Worm (Caenorhabditis elegans) whole organism, late embryonic: ENCODE results near the gene npp-10.

Experiments
- K09A11.1 ChIP-seq: sonication (generic microtip); optimal IDR thresholded peaks from 2 replicates; lab custom pipeline; 2017; ENCODE audit warnings: antibody characterized with exemption, mild to moderate bottlenecking, missing genetic modification characterization, missing compliant biosample characterization; ENCODE audit not compliant: insufficient read depth
- T23F11.4 ChIP-seq: fragments of 200-800 bp; sonication (Bioruptor generic); optimal IDR thresholded peaks from 2 replicates; lab custom pipeline; 2018; ENCODE audit warnings: mild to moderate bottlenecking, missing genetic modification characterization, missing compliant biosample characterization
- Y22D7AL.16 ChIP-seq: sonication (generic microtip); optimal IDR thresholded peaks from 2 replicates; lab custom pipeline; 2016; ENCODE audit warnings: missing genetic modification characterization, missing compliant biosample characterization
- ama-1 ChIP-seq: fragments of 150-350 bp; optimal IDR thresholded peaks from 2 replicates; lab custom pipeline; 2014
- ceh-14 ChIP-seq: sonication (generic microtip); optimal IDR thresholded peaks from 2 replicates; lab custom pipeline; 2016; ENCODE audit warnings: missing genotype, missing genetic modification characterization, missing compliant biosample characterization
- ceh-18 ChIP-seq: sonication (generic microtip); optimal IDR thresholded peaks from 2 replicates; lab custom pipeline; 2016; ENCODE audit warnings: missing genetic modification characterization, missing compliant biosample characterization
- ceh-19 ChIP-seq: fragments of 200-800 bp; sonication (Bioruptor generic); optimal IDR thresholded peaks from 2 replicates; lab custom pipeline; 2018; ENCODE audit warnings: mild to moderate bottlenecking, missing genetic modification characterization, missing compliant biosample characterization
- ceh-2 ChIP-seq: sonication (generic microtip); optimal IDR thresholded peaks from 2 replicates; lab custom pipeline; 2016; ENCODE audit warnings: missing genotype, missing genetic modification characterization, missing compliant biosample characterization
- ceh-22 ChIP-seq: sonication (generic microtip); optimal IDR thresholded peaks from 2 replicates; lab custom pipeline; 2017; ENCODE audit warnings: missing biosample characterization, missing genetic modification characterization
- ceh-31 ChIP-seq: sonication (generic microtip); optimal IDR thresholded peaks from 2 replicates; lab custom pipeline; 2016; ENCODE audit warnings: missing genetic modification characterization, missing compliant biosample characterization
- ceh-48 ChIP-seq: sonication (generic microtip); optimal IDR thresholded peaks from 2 replicates; lab custom pipeline; 2016; ENCODE audit warnings: missing genetic modification characterization, inconsistent platforms, missing compliant biosample characterization
- ceh-9 ChIP-seq: sonication (generic microtip); optimal IDR thresholded peaks from 2 replicates; lab custom pipeline; 2016; ENCODE audit warnings: mild to moderate bottlenecking, missing genetic modification characterization, inconsistent platforms, missing compliant biosample characterization
- dmd-4 ChIP-seq: sonication (generic microtip); optimal IDR thresholded peaks from 2 replicates; lab custom pipeline; 2016; ENCODE audit warnings: borderline replicate concordance, missing genetic modification characterization, missing compliant biosample characterization
- dve-1 ChIP-seq: sonication (generic microtip); optimal IDR thresholded peaks from 2 replicates; lab custom pipeline; 2017; ENCODE audit warnings: antibody characterized with exemption, mild to moderate bottlenecking, missing genetic modification characterization, missing compliant biosample characterization
- elt-2 ChIP-seq: sonication (generic microtip); optimal IDR thresholded peaks from 2 replicates; lab custom pipeline; 2016; ENCODE audit warnings: missing genetic modification reagents, missing genetic modification characterization, missing compliant biosample characterization
- ets-4 ChIP-seq: sonication (generic microtip); optimal IDR thresholded peaks from 2 replicates; lab custom pipeline; 2016; ENCODE audit warnings: missing genetic modification characterization, missing compliant biosample characterization
- eyg-1 ChIP-seq: sonication (generic microtip); optimal IDR thresholded peaks from 2 replicates; lab custom pipeline; 2016; ENCODE audit warnings: missing genotype, missing genetic modification characterization, missing compliant biosample characterization
- fax-1 ChIP-seq: sonication (generic microtip); optimal IDR thresholded peaks from 2 replicates; lab custom pipeline; 2016; ENCODE audit warnings: missing genotype, missing genetic modification characterization, missing compliant biosample characterization
- fkh-10 ChIP-seq: fragments of 150-350 bp; optimal IDR thresholded peaks from 2 replicates; lab custom pipeline; 2014; ENCODE audit warnings: missing biosample characterization, missing genetic modification reagents, missing genetic modification characterization
- fkh-6 ChIP-seq: sonication (generic microtip); optimal IDR thresholded peaks from 2 replicates; lab custom pipeline; 2016; ENCODE audit warnings: missing genetic modification characterization, missing compliant biosample characterization
- gmeb-2 ChIP-seq: sonication (generic microtip); optimal IDR thresholded peaks from 2 replicates; lab custom pipeline; 2016; ENCODE audit warnings: missing genetic modification characterization, inconsistent platforms, missing compliant biosample characterization
- hlh-30 ChIP-seq: sonication (generic microtip); optimal IDR thresholded peaks from 2 replicates; lab custom pipeline; 2017; ENCODE audit warnings: antibody characterized with exemption, missing genetic modification characterization, missing compliant biosample characterization; ENCODE audit not compliant: insufficient read depth
- hlh-6 ChIP-seq: sonication (generic microtip); optimal IDR thresholded peaks from 2 replicates; lab custom pipeline; 2016; ENCODE audit warnings: missing genotype, missing genetic modification characterization, missing compliant biosample characterization
- hlh-8 ChIP-seq: sonication (generic microtip); optimal IDR thresholded peaks from 2 replicates; lab custom pipeline; 2016; ENCODE audit warnings: missing genotype, missing genetic modification characterization, missing compliant biosample characterization
- mec-3 ChIP-seq: sonication (generic microtip); optimal IDR thresholded peaks from 2 replicates; lab custom pipeline; 2016; ENCODE audit warnings: borderline replicate concordance, missing genetic modification characterization, missing compliant biosample characterization
- nfya-1 ChIP-seq: sonication (generic microtip); optimal IDR thresholded peaks from 2 replicates; lab custom pipeline; 2017; ENCODE audit warnings: missing genetic modification characterization, mild to moderate bottlenecking, missing compliant biosample characterization, antibody characterized with exemption, moderate library complexity
- nhr-11 ChIP-seq: fragments of 150-350 bp; optimal IDR thresholded peaks from 2 replicates; lab custom pipeline; 2014; ENCODE audit warnings: missing biosample characterization, missing genetic modification characterization
- nhr-232 ChIP-seq: sonication (generic microtip); optimal IDR thresholded peaks from 2 replicates; lab custom pipeline; 2016; ENCODE audit warnings: missing genetic modification characterization, missing compliant biosample characterization
- pax-1 ChIP-seq: fragments of 150-350 bp; optimal IDR thresholded peaks from 2 replicates; lab custom pipeline; 2014; ENCODE audit warnings: missing biosample characterization, missing genetic modification characterization
- pha-4 ChIP-seq: fragments of 150-350 bp; optimal IDR thresholded peaks from 2 replicates; lab custom pipeline; 2018; ENCODE audit warnings: missing biosample characterization, missing genetic modification reagents, missing genetic modification characterization
- pros-1 ChIP-seq: fragments of 150-350 bp; optimal IDR thresholded peaks from 2 replicates; lab custom pipeline; 2014; ENCODE audit warnings: missing biosample characterization, missing genetic modification reagents, missing genetic modification characterization
- ref-2 ChIP-seq: sonication (generic microtip); optimal IDR thresholded peaks from 2 replicates; lab custom pipeline; 2016; ENCODE audit warnings: missing genetic modification characterization, missing compliant biosample characterization
- sdc-2 ChIP-seq: sonication (generic microtip); optimal IDR thresholded peaks from 2 replicates; lab custom pipeline; 2016; ENCODE audit warnings: missing genotype, missing genetic modification characterization, missing compliant biosample characterization
- syd-9 ChIP-seq: sonication (generic microtip); optimal IDR thresholded peaks from 2 replicates; lab custom pipeline; 2016; ENCODE audit warnings: mild to moderate bottlenecking, missing genetic modification characterization, moderate library complexity, missing compliant biosample characterization
- tbx-2 ChIP-seq: sonication (generic microtip); optimal IDR thresholded peaks from 2 replicates; lab custom pipeline; 2016; ENCODE audit warnings: missing genetic modification characterization, missing compliant biosample characterization
- unc-3 ChIP-seq, 2 experiments: fragments of 200-800 bp in 1 of 2; sonication (Bioruptor generic) in 1 of 2; sonication (generic microtip) in 1 of 2; conservative IDR thresholded peaks in 1 of 2; optimal IDR thresholded peaks in 1 of 2; 2 replicates each; pipeline versions ENCODE4 v1.3.6 to Lab custom; 2016 to 2022; ENCODE audit warnings: missing compliant biosample characterization in 2 of 2, missing genetic modification characterization in 2 of 2, missing genetic modification reagents in 1 of 2
- unc-42 ChIP-seq: sonication (generic microtip); optimal IDR thresholded peaks from 2 replicates; lab custom pipeline; 2016; ENCODE audit warnings: missing genotype, missing genetic modification characterization, missing compliant biosample characterization

The npp-10 gene

DNA sequence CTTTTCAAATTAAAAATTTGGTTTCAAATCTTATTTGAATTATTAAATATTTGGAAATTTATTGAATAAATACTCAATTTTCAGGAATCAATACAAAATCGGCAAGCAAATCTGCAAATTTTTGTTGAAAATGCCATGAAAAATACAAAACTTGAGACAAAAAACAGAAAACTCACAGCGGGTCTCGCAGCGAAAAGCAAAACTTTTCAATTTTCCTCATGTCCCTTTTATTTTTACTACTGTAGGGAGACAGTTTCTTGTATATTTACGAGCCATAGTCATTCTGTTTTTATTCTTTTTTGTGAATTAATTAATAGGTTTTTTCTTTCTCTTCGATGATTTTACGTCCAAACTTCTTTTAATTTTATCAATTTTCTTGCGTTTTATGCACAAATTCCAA lies 30.9 kb downstream of the npp-10 start:
- TF ChIP-seq hlh-8 (tag; lab: Kevin White, UChicago) (no peak), ceh-22 (tag; lab: Kevin White, UChicago) (no peak), ceh-18 (tag; lab: Kevin White, UChicago) (no peak), ama-1 (lab: Kevin White, UChicago) (no peak), ceh-9 (tag; lab: Kevin White, UChicago) (no peak), ref-2 (no peak), ets-4 (no peak)

DNA sequence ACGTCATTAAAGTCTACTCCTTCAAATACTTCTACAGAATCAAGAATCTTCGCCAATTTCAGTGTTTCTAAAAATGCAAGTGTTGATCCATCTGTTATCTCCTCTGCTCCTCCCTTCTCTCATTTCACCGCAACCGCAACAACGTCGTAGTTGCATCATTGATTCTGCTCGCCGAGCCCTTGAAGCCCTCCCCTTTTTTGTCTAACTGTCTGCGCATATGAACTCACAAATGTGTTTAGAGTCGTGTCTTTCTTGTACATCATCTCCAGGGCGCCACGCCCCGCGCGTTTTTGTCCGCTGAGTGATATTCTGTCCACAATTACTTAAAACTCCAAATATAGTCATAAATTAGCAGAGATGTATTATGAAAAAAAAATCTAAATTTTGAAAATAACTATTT lies 31.4 kb downstream of the npp-10 start:
- TF ChIP-seq tbx-2 (tag; lab: Kevin White, UChicago) (peak; percentile 0), dmd-4 (tag; lab: Kevin White, UChicago) (no peak), unc-42 (peak; percentile 72), ceh-31 (tag; lab: Kevin White, UChicago) (peak; percentile 29)

ce11 chrIII:5985340-5985739 lies 34.0 kb downstream of the npp-10 start, which contains the start of gene T04C9.3:
Gene T04C9.3 (plus strand): TSS chrIII:5985640.
- TF ChIP-seq pros-1 (tag; lab: Kevin White, UChicago) (no peak), pax-1 (no peak), Y22D7AL.16 (tag; lab: Kevin White, UChicago) (no peak), dve-1 (tag; lab: Kevin White, UChicago) (no peak), ama-1 (lab: Kevin White, UChicago) (no peak), fkh-6 (tag; lab: Kevin White, UChicago) (no peak), unc-3 (GFP tag; conservative IDR thresholded peaks at IDR 0.05; lab: Robert Waterston, UW) (no peak), unc-3 (tag; optimal IDR thresholded peaks at IDR 0.05; lab: Kevin White, UChicago) (no peak), elt-2 (tag; lab: Kevin White, UChicago) (no peak)

ce11 chrIII:5982753-5983390 lies 36.5 kb downstream of the npp-10 start:
- TF ChIP-seq ceh-19 (GFP tag; lab: Kevin White, UChicago) (no peak), eyg-1 (tag; lab: Kevin White, UChicago) (no peak), K09A11.1 (tag; lab: Kevin White, UChicago) (no peak), nfya-1 (tag; lab: Kevin White, UChicago) (no peak), syd-9 (no peak), pha-4 (tag; lab: Kevin White, UChicago) (no peak), hlh-6 (tag; lab: Kevin White, UChicago) (no peak), ceh-31 (tag; lab: Kevin White, UChicago) (peak; percentile 17), gmeb-2 (tag; lab: Kevin White, UChicago) (no peak), mec-3 (no peak), hlh-30 (tag; lab: Kevin White, UChicago) (peak; percentile 48)

DNA sequence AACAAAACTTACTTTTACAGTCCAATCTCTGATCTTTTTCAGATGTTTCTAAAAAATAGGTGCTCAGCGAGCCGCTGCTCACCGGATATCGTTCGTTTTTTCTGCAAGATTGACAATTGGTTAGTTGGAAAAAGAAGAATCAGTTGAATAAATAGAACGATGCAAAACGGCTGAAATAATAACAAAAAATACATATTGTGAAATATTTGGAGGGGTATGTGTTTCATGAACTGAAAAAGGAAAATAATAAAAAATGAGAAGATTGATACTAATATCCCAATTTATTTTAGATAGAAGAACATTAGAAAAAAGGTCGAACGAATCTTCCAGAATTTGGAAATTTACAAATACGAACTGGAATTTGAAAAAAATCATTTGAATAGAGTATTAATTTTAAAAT lies 37.3 kb downstream of the npp-10 start, which contains the start of gene frm-2:
Gene frm-2 (minus strand): TSS at position 101 of the 400 bp plus-strand sequence.
- TF ChIP-seq nhr-232 (tag; lab: Kevin White, UChicago), result no peak
- no peak for TF ChIP-seq dmd-4 (tag; lab: Kevin White, UChicago)
- no peak for TF ChIP-seq hlh-30 (tag; lab: Kevin White, UChicago)
- TF ChIP-seq nhr-11 (tag; lab: Kevin White, UChicago), result no peak
- TF ChIP-seq fkh-6 (tag; lab: Kevin White, UChicago), result no peak
- no peak for TF ChIP-seq fax-1
- no peak for TF ChIP-seq fkh-10 (GFP tag; lab: Kevin White, UChicago)
- TF ChIP-seq pros-1 (tag; lab: Kevin White, UChicago), result no peak
- no peak for TF ChIP-seq ceh-14
- no peak for TF ChIP-seq ceh-19 (GFP tag; lab: Kevin White, UChicago)
- no peak for TF ChIP-seq sdc-2 (tag; lab: Kevin White, UChicago)
- TF ChIP-seq ceh-2 (tag; lab: Kevin White, UChicago), result no peak
- no peak for TF ChIP-seq ceh-48 (tag; lab: Kevin White, UChicago)
- no peak for TF ChIP-seq T23F11.4 (GFP tag; lab: Kevin White, UChicago)
- TF ChIP-seq, all 69 proteins: peak for 0
